Worm (Caenorhabditis elegans) whole organism, L3 larva: Measurements from ENCODE around the gene twk-28.
A peak's percentile ranks its signal among the peaks of the same experiment; 100 is the strongest.

Experiments used
- R02D3.7 ChIP-seq: fragments of 150-350 bp; optimal IDR thresholded peaks from 2 replicates; lab custom pipeline; 2014; ENCODE audit warnings: missing biosample characterization, missing genetic modification characterization
- ZK546.5 ChIP-seq: sonication (generic microtip); optimal IDR thresholded peaks from 2 replicates; lab custom pipeline; 2017; ENCODE audit warnings: missing biosample characterization, missing genetic modification characterization
- aly-2 ChIP-seq: fragments of 150-350 bp; optimal IDR thresholded peaks from 2 replicates; lab custom pipeline; 2014; ENCODE audit warnings: missing biosample characterization, missing genetic modification characterization
- ama-1 ChIP-seq: fragments of 150-350 bp; optimal IDR thresholded peaks from 2 replicates; lab custom pipeline; 2018
- ceh-16 ChIP-seq: sonication (generic microtip); optimal IDR thresholded peaks from 2 replicates; lab custom pipeline; 2017; ENCODE audit warnings: missing biosample characterization, missing genetic modification characterization
- ceh-28 ChIP-seq: fragments of 150-350 bp; optimal IDR thresholded peaks from 2 replicates; lab custom pipeline; 2014; ENCODE audit warnings: missing biosample characterization, missing genetic modification reagents, missing genetic modification characterization
- ceh-82 ChIP-seq: fragments of 150-350 bp; optimal IDR thresholded peaks from 2 replicates; lab custom pipeline; 2014; ENCODE audit warnings: missing biosample characterization, missing genetic modification characterization
- ceh-9 ChIP-seq: sonication (generic microtip); optimal IDR thresholded peaks from 2 replicates; lab custom pipeline; 2018; ENCODE audit warnings: missing biosample characterization, missing genetic modification characterization
- daf-12 ChIP-seq: fragments of 150-350 bp; optimal IDR thresholded peaks from 2 replicates; lab custom pipeline; 2014; ENCODE audit warnings: missing biosample characterization, missing genetic modification reagents, missing genetic modification characterization
- egl-27 ChIP-seq: sonication (generic microtip); optimal IDR thresholded peaks from 4 replicates; lab custom pipeline; 2017; ENCODE audit warnings: missing biosample characterization, missing genetic modification reagents, missing genetic modification characterization
- egl-5 ChIP-seq: fragments of 150-350 bp; optimal IDR thresholded peaks from 2 replicates; lab custom pipeline; 2017; ENCODE audit warnings: missing biosample characterization, missing genetic modification reagents, missing genetic modification characterization, inconsistent platforms
- elt-1 ChIP-seq: fragments of 150-350 bp; optimal IDR thresholded peaks from 2 replicates; lab custom pipeline; 2014; ENCODE audit warnings: missing biosample characterization, missing genetic modification characterization
- elt-2 ChIP-seq: sonication (generic microtip); optimal IDR thresholded peaks from 2 replicates; lab custom pipeline; 2016; ENCODE audit warnings: missing genetic modification reagents, mild to moderate bottlenecking, missing genetic modification characterization, missing compliant biosample characterization
- elt-3 ChIP-seq, 3 experiments: fragments of 150-350 bp in 1 of 3; sonication (generic microtip) in 2 of 3; optimal IDR thresholded peaks; 2 replicates in 2 of 3; 4 replicates in 1 of 3; lab custom pipeline; 2014 to 2017; ENCODE audit warnings: missing biosample characterization in 3 of 3, missing genetic modification characterization in 3 of 3
- eor-1 ChIP-seq, 2 experiments: fragments of 150-350 bp; optimal IDR thresholded peaks; 2 replicates each; lab custom pipeline; 2014 to 2018; ENCODE audit warnings: missing biosample characterization in 2 of 2, missing genetic modification characterization in 2 of 2
- fkh-10 ChIP-seq: sonication (generic microtip); optimal IDR thresholded peaks from 2 replicates; lab custom pipeline; 2017; ENCODE audit warnings: missing biosample characterization, missing genetic modification reagents, missing genetic modification characterization
- fkh-2 ChIP-seq: fragments of 150-350 bp; optimal IDR thresholded peaks from 2 replicates; lab custom pipeline; 2014; ENCODE audit warnings: missing biosample characterization, missing genetic modification reagents, missing genetic modification characterization
- fos-1 ChIP-seq: fragments of 150-350 bp; optimal IDR thresholded peaks from 2 replicates; lab custom pipeline; 2014; ENCODE audit warnings: missing biosample characterization, missing genetic modification characterization
- jun-1 ChIP-seq: fragments of 150-350 bp; optimal IDR thresholded peaks from 2 replicates; lab custom pipeline; 2014; ENCODE audit warnings: missing biosample characterization, missing genetic modification reagents, missing genetic modification characterization
- lin-15B ChIP-seq: fragments of 150-350 bp; optimal IDR thresholded peaks from 2 replicates; lab custom pipeline; 2014; ENCODE audit warnings: missing biosample characterization, missing genetic modification characterization
- lin-39 ChIP-seq: fragments of 150-350 bp; optimal IDR thresholded peaks from 2 replicates; lab custom pipeline; 2018; ENCODE audit warnings: missing biosample characterization, missing genetic modification reagents, missing genetic modification characterization
- mdl-1 ChIP-seq: fragments of 150-350 bp; optimal IDR thresholded peaks from 2 replicates; lab custom pipeline; 2014; ENCODE audit warnings: missing biosample characterization, missing genetic modification characterization
- mml-1 ChIP-seq: fragments of 150-350 bp; sonication (generic microtip); optimal IDR thresholded peaks from 3 replicates; lab custom pipeline; 2014; ENCODE audit warnings: missing biosample characterization, missing genetic modification characterization
- nfya-1 ChIP-seq: sonication (generic microtip); optimal IDR thresholded peaks from 2 replicates; lab custom pipeline; 2017; ENCODE audit warnings: missing genetic modification characterization, mild to moderate bottlenecking, missing compliant biosample characterization, antibody characterized with exemption, moderate library complexity; ENCODE audit not compliant: insufficient read depth
- nhr-12 ChIP-seq: fragments of 150-350 bp; optimal IDR thresholded peaks from 2 replicates; lab custom pipeline; 2014; ENCODE audit warnings: missing biosample characterization, missing genetic modification characterization
- nhr-237 ChIP-seq: fragments of 150-350 bp; optimal IDR thresholded peaks from 2 replicates; lab custom pipeline; 2014; ENCODE audit warnings: missing biosample characterization, missing genetic modification characterization
- nhr-67 ChIP-seq: fragments of 150-350 bp; optimal IDR thresholded peaks from 2 replicates; lab custom pipeline; 2014; ENCODE audit warnings: missing biosample characterization, missing genetic modification characterization
- nhr-76 ChIP-seq: fragments of 150-350 bp; sonication (generic microtip); optimal IDR thresholded peaks from 5 replicates; lab custom pipeline; 2014; ENCODE audit warnings: missing biosample characterization, missing genetic modification characterization
- nhr-77 ChIP-seq: fragments of 150-350 bp; optimal IDR thresholded peaks from 2 replicates; lab custom pipeline; 2014; ENCODE audit warnings: missing biosample characterization, missing genetic modification characterization
- pha-4 ChIP-seq: fragments of 150-350 bp; optimal IDR thresholded peaks from 2 replicates; lab custom pipeline; 2014; ENCODE audit warnings: missing biosample characterization, missing genetic modification reagents, missing genetic modification characterization
- pqm-1 ChIP-seq: fragments of 150-350 bp; optimal IDR thresholded peaks from 2 replicates; lab custom pipeline; 2017; ENCODE audit warnings: missing biosample characterization, missing genetic modification characterization, inconsistent platforms
- sea-2 ChIP-seq: fragments of 150-350 bp; sonication (generic microtip); optimal IDR thresholded peaks from 4 replicates; lab custom pipeline; 2014; ENCODE audit warnings: missing biosample characterization, missing genetic modification reagents, missing genetic modification characterization
- skn-1 ChIP-seq: fragments of 150-350 bp; optimal IDR thresholded peaks from 2 replicates; lab custom pipeline; 2014; ENCODE audit warnings: missing biosample characterization, missing genetic modification characterization
- unc-39 ChIP-seq: sonication (generic microtip); optimal IDR thresholded peaks from 4 replicates; lab custom pipeline; 2017; ENCODE audit warnings: missing biosample characterization, missing genetic modification characterization
- unc-62 ChIP-seq: fragments of 150-350 bp; sonication (generic microtip); optimal IDR thresholded peaks from 4 replicates; lab custom pipeline; 2014; ENCODE audit warnings: missing biosample characterization, missing genetic modification reagents, missing genetic modification characterization
- zag-1 ChIP-seq: fragments of 150-350 bp; optimal IDR thresholded peaks from 2 replicates; lab custom pipeline; 2014; ENCODE audit warnings: missing biosample characterization, missing genetic modification characterization
- ztf-11 ChIP-seq: fragments of 150-350 bp; optimal IDR thresholded peaks from 2 replicates; lab custom pipeline; 2014; ENCODE audit warnings: missing biosample characterization, missing genetic modification characterization

twk-28 gene

ce11 chrX:4289805-4290204, 10.7 kb upstream of the twk-28 start:
- TF ChIP-seq R02D3.7 (tag; lab: Kevin White, UChicago): no peak
- no peak for TF ChIP-seq egl-27 (tag; lab: Kevin White, UChicago)
- TF ChIP-seq daf-12 (tag; lab: Kevin White, UChicago): no peak
- no peak for TF ChIP-seq eor-1 (tag; optimal IDR thresholded peaks at IDR 0.05; lab: Kevin White, UChicago)
- no peak for TF ChIP-seq ztf-11 (tag; lab: Kevin White, UChicago)

DNA sequence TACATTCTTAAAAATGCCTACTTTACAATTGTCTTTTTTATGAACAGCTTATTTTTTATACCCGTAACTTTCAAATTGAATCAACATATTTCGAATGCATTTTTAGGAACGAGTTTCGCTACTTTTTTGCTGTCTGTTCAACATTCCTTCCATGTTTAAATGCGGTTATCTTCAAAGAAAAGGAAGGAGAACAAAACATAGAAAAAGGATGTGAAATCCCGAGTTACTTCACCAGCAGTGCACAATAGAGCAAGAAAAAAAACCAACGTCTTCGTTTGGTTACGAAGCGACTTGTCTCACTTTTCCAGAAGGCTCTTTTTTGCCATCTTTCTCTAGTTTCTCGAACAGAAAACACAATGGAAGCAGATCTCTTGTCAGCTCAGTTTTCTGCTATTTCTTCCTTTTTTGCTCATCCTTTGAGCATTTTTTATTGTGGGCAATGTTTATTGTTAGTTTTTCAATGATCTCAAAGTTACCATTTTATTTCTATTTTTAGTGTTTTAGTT, 6.6 kb upstream of the twk-28 start, which contains the start of gene cka-2:
TSS of gene cka-2 (plus strand) at position 456 of the 506 bp plus-strand sequence.
- TF ChIP-seq ceh-16 (tag; lab: Kevin White, UChicago): no peak
- no peak for TF ChIP-seq ceh-28
- peak; percentile 39 for TF ChIP-seq nfya-1
- TF ChIP-seq fkh-10 (GFP tag; lab: Kevin White, UChicago): peak; percentile 93

DNA sequence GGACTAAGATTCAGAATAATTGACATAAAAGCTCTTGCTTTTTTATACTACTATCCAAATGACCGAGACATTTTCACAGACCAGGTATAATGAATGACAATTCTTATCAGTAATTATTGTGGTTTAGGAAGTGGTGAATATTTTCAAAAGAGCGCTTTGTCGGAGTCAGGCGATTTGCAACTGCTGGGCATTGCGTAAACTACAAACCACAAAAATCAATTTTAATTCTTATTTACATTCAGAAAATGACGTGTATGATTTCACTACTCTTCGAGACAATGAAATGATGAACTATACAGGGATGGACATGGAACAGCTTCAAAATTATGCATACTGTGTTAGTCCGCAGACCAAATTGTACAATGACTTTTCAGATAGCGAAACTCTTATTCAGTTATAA, 5.3 kb upstream of the twk-28 start:
- no peak for TF ChIP-seq elt-3 (tag; optimal IDR thresholded peaks at IDR 0.05; lab: Kevin White, UChicago)
- TF ChIP-seq elt-2 (tag; lab: Kevin White, UChicago): peak; percentile 62
- no peak for TF ChIP-seq skn-1 (tag; lab: Kevin White, UChicago)
- no peak for TF ChIP-seq nhr-67 (tag; lab: Kevin White, UChicago)
- TF ChIP-seq nfya-1: no peak
- no peak for TF ChIP-seq nhr-12 (tag; lab: Kevin White, UChicago)
- no peak for TF ChIP-seq ama-1
- no peak for TF ChIP-seq aly-2 (tag; lab: Kevin White, UChicago)
- TF ChIP-seq zag-1 (tag; lab: Kevin White, UChicago): no peak
- TF ChIP-seq lin-15B (tag; lab: Kevin White, UChicago): no peak
- no peak for TF ChIP-seq nhr-76 (tag; lab: Kevin White, UChicago)
- no peak for TF ChIP-seq fos-1 (tag; lab: Kevin White, UChicago)
- no peak for TF ChIP-seq sea-2 (GFP tag; lab: Kevin White, UChicago)
- no peak for TF ChIP-seq ceh-9 (tag; lab: Kevin White, UChicago)
- TF ChIP-seq mdl-1 (tag; lab: Kevin White, UChicago): no peak
- peak; percentile 89 for TF ChIP-seq pqm-1
- TF ChIP-seq pha-4 (tag; lab: Kevin White, UChicago): peak; percentile 7
- TF ChIP-seq nhr-237: no peak
- TF ChIP-seq egl-5 (tag; lab: Kevin White, UChicago): no peak

ce11 chrX:4283989-4284388, 4.8 kb upstream of the twk-28 start, which contains the start of gene ets-10:
ets-10 (plus strand) TSS chrX:4284189.
- TF ChIP-seq fkh-10 (GFP tag; lab: Kevin White, UChicago) (no peak), elt-1 (tag; lab: Kevin White, UChicago) (no peak), fkh-2 (tag; lab: Kevin White, UChicago) (no peak), fos-1 (tag; lab: Kevin White, UChicago) (no peak), skn-1 (tag; lab: Kevin White, UChicago) (peak; percentile 9), lin-39 (tag; lab: Kevin White, UChicago) (no peak), egl-5 (tag; lab: Kevin White, UChicago) (no peak), mdl-1 (tag; lab: Kevin White, UChicago) (no peak), nhr-77 (tag; lab: Kevin White, UChicago) (no peak), unc-62 (GFP tag; lab: Kevin White, UChicago) (no peak), elt-2 (tag; lab: Kevin White, UChicago) (peak; percentile 39), ceh-82 (tag; lab: Kevin White, UChicago) (no peak), pha-4 (tag; lab: Kevin White, UChicago) (peak; percentile 37), ZK546.5 (no peak), sea-2 (GFP tag; lab: Kevin White, UChicago) (no peak), eor-1 (tag; optimal IDR thresholded peaks at IDR 0.05; lab: Kevin White, UChicago) (no peak), mml-1 (tag; lab: Kevin White, UChicago) (no peak), pqm-1 (peak; percentile 34), unc-39 (no peak), ceh-9 (tag; lab: Kevin White, UChicago) (no peak), jun-1 (no peak)
